Worm (Caenorhabditis elegans): ENCODE measurements around the gene ZK792.7.
A peak's percentile ranks its signal among the peaks of the same experiment; 100 is the strongest.

The ZK792.7 gene

ce11 chrIV:11694143-11694542, at the start of gene ZK792.7:
TSS of gene ZK792.7 (plus strand) at chrIV:11694443.
- no peak for TF ChIP-seq cog-1 (tag; optimal IDR thresholded peaks at IDR 0.05)
- TF ChIP-seq ztf-23 (GFP tag; IDR thresholded peaks at IDR 0.05), result no peak
- TF ChIP-seq klf-2 (GFP tag; conservative IDR thresholded peaks at IDR 0.05), result no peak
- no peak for TF ChIP-seq ref-1 (GFP tag; conservative IDR thresholded peaks at IDR 0.05)
- no peak for TF ChIP-seq med-1 (GFP tag; optimal IDR thresholded peaks at IDR 0.05; ENCODE audit: insufficient read depth)
- TF ChIP-seq tab-1 (GFP tag; IDR thresholded peaks at IDR 0.05), result no peak
- TF ChIP-seq flt-1 (GFP tag; IDR thresholded peaks at IDR 0.05), result no peak

ce11 chrIV:11644705-11645104, 49.5 kb upstream of the ZK792.7 start:
- TF ChIP-seq flt-1 (GFP tag; IDR thresholded peaks at IDR 0.05) (no peak), med-1 (GFP tag; optimal IDR thresholded peaks at IDR 0.05; ENCODE audit: insufficient read depth) (no peak), T22C8.4 (GFP tag; IDR thresholded peaks at IDR 0.05) (no peak), ztf-23 (GFP tag; IDR thresholded peaks at IDR 0.05) (no peak), ztf-29 (GFP tag; IDR thresholded peaks at IDR 0.05) (no peak), cog-1 (tag; optimal IDR thresholded peaks at IDR 0.05) (no peak), klf-2 (GFP tag; conservative IDR thresholded peaks at IDR 0.05) (no peak), ref-1 (GFP tag; conservative IDR thresholded peaks at IDR 0.05) (no peak), tab-1 (GFP tag; IDR thresholded peaks at IDR 0.05) (no peak)

ce11 chrIV:11645354-11645753, 48.9 kb upstream of the ZK792.7 start:
- TF ChIP-seq ref-1 (GFP tag; conservative IDR thresholded peaks at IDR 0.05) (no peak), T22C8.4 (GFP tag; IDR thresholded peaks at IDR 0.05) (no peak), med-1 (GFP tag; optimal IDR thresholded peaks at IDR 0.05; ENCODE audit: insufficient read depth) (no peak), cog-1 (tag; optimal IDR thresholded peaks at IDR 0.05) (no peak), ztf-29 (GFP tag; IDR thresholded peaks at IDR 0.05) (no peak), tab-1 (GFP tag; IDR thresholded peaks at IDR 0.05) (no peak), flt-1 (GFP tag; IDR thresholded peaks at IDR 0.05) (no peak), klf-2 (GFP tag; conservative IDR thresholded peaks at IDR 0.05) (no peak), ztf-23 (GFP tag; IDR thresholded peaks at IDR 0.05) (no peak)

- TF ChIP-seq ztf-29 (GFP tag; IDR thresholded peaks at IDR 0.05), result no peak
- no peak for TF ChIP-seq T22C8.4 (GFP tag; IDR thresholded peaks at IDR 0.05)
- TF ChIP-seq tab-1 (GFP tag; IDR thresholded peaks at IDR 0.05), result no peak
- no peak for TF ChIP-seq cog-1 (tag; optimal IDR thresholded peaks at IDR 0.05)
- no peak for TF ChIP-seq ref-1 (GFP tag; conservative IDR thresholded peaks at IDR 0.05)
Observed at ce11 chrIV:11646908-11647307, 47.3 kb upstream of the ZK792.7 start.

ce11 chrIV:11649031-11649430, 45.2 kb upstream of the ZK792.7 start, which contains the start of gene ZK809.8:
TSS of gene ZK809.8 (minus strand) at chrIV:11649064.
- no peak for TF ChIP-seq tab-1 (GFP tag; IDR thresholded peaks at IDR 0.05)
- TF ChIP-seq flt-1 (GFP tag; IDR thresholded peaks at IDR 0.05), result no peak
- no peak for TF ChIP-seq klf-2 (GFP tag; conservative IDR thresholded peaks at IDR 0.05)
- no peak for TF ChIP-seq cog-1 (tag; optimal IDR thresholded peaks at IDR 0.05)
- TF ChIP-seq med-1 (GFP tag; optimal IDR thresholded peaks at IDR 0.05; ENCODE audit: insufficient read depth), result no peak
- no peak for TF ChIP-seq ztf-23 (GFP tag; IDR thresholded peaks at IDR 0.05)
- no peak for TF ChIP-seq T22C8.4 (GFP tag; IDR thresholded peaks at IDR 0.05)
- TF ChIP-seq ztf-29 (GFP tag; IDR thresholded peaks at IDR 0.05), result no peak
- no peak for TF ChIP-seq ref-1 (GFP tag; conservative IDR thresholded peaks at IDR 0.05)

- no peak for TF ChIP-seq klf-2 (GFP tag; conservative IDR thresholded peaks at IDR 0.05)
- TF ChIP-seq tab-1 (GFP tag; IDR thresholded peaks at IDR 0.05), result no peak
- TF ChIP-seq ztf-23 (GFP tag; IDR thresholded peaks at IDR 0.05), result no peak
- no peak for TF ChIP-seq ztf-29 (GFP tag; IDR thresholded peaks at IDR 0.05)
- no peak for TF ChIP-seq T22C8.4 (GFP tag; IDR thresholded peaks at IDR 0.05)
- no peak for TF ChIP-seq med-1 (GFP tag; optimal IDR thresholded peaks at IDR 0.05; ENCODE audit: insufficient read depth)
- TF ChIP-seq ref-1 (GFP tag; conservative IDR thresholded peaks at IDR 0.05), result no peak
- TF ChIP-seq cog-1 (tag; optimal IDR thresholded peaks at IDR 0.05), result no peak
- no peak for TF ChIP-seq flt-1 (GFP tag; IDR thresholded peaks at IDR 0.05)
Observed at ce11 chrIV:11650344-11650743, 43.9 kb upstream of the ZK792.7 start.

- TF ChIP-seq klf-2 (GFP tag; conservative IDR thresholded peaks at IDR 0.05) (no peak), ztf-29 (GFP tag; IDR thresholded peaks at IDR 0.05) (peak; percentile 59; the same call in 1 of the 2 replicates), med-1 (GFP tag; optimal IDR thresholded peaks at IDR 0.05; ENCODE audit: insufficient read depth) (no peak)
Observed at ce11 chrIV:11651965-11652453, 42.2 kb upstream of the ZK792.7 start, which contains the start of the genes acl-3 and ndub-6. TSS of gene acl-3 (minus strand) at chrIV:11652023. TSS of gene ndub-6 (plus strand) at chrIV:11652403.

- no peak for TF ChIP-seq T22C8.4 (GFP tag; IDR thresholded peaks at IDR 0.05)
- no peak for TF ChIP-seq cog-1 (tag; optimal IDR thresholded peaks at IDR 0.05)
- TF ChIP-seq ref-1 (GFP tag; conservative IDR thresholded peaks at IDR 0.05), result no peak
- no peak for TF ChIP-seq ztf-29 (GFP tag; IDR thresholded peaks at IDR 0.05)
- TF ChIP-seq tab-1 (GFP tag; IDR thresholded peaks at IDR 0.05), result no peak
- TF ChIP-seq flt-1 (GFP tag; IDR thresholded peaks at IDR 0.05), result no peak
- TF ChIP-seq med-1 (GFP tag; optimal IDR thresholded peaks at IDR 0.05; ENCODE audit: insufficient read depth), result no peak
- TF ChIP-seq ztf-23 (GFP tag; IDR thresholded peaks at IDR 0.05), result no peak
- TF ChIP-seq klf-2 (GFP tag; conservative IDR thresholded peaks at IDR 0.05), result no peak
Observed at ce11 chrIV:11655370-11655769, 38.9 kb upstream of the ZK792.7 start, which contains the start of gene ent-1. TSS of gene ent-1 (minus strand) at chrIV:11655470.

ce11 chrIV:11656144-11656780, 38.0 kb upstream of the ZK792.7 start, which contains the start of gene ZK809.5:
TSS of gene ZK809.5 (plus strand) at chrIV:11656730.
- TF ChIP-seq ztf-29 (GFP tag; IDR thresholded peaks at IDR 0.05) (no peak), ztf-23 (GFP tag; IDR thresholded peaks at IDR 0.05) (no peak), ref-1 (GFP tag; conservative IDR thresholded peaks at IDR 0.05) (no peak)

ce11 chrIV:11659794-11660312, 34.4 kb upstream of the ZK792.7 start, which contains the start of gene ZK792.1:
TSS of gene ZK792.1 (plus strand) at chrIV:11659844.
- TF ChIP-seq klf-2 (GFP tag; conservative IDR thresholded peaks at IDR 0.05), result no peak
- no peak for TF ChIP-seq flt-1 (GFP tag; IDR thresholded peaks at IDR 0.05)
- no peak for TF ChIP-seq med-1 (GFP tag; optimal IDR thresholded peaks at IDR 0.05; ENCODE audit: insufficient read depth)
- no peak for TF ChIP-seq cog-1 (tag; optimal IDR thresholded peaks at IDR 0.05)
- TF ChIP-seq tab-1 (GFP tag; IDR thresholded peaks at IDR 0.05), result no peak
- TF ChIP-seq ref-1 (GFP tag; conservative IDR thresholded peaks at IDR 0.05), result no peak
- TF ChIP-seq ztf-29 (GFP tag; IDR thresholded peaks at IDR 0.05), result no peak
- TF ChIP-seq T22C8.4 (GFP tag; IDR thresholded peaks at IDR 0.05), result no peak
- no peak for TF ChIP-seq ztf-23 (GFP tag; IDR thresholded peaks at IDR 0.05)
